Fruit fly (Drosophila melanogaster) whole organism, embryonic: Measurements from ENCODE around the gene CG34160.

Source experiments
- ATbp ChIP-seq: fragments of 200-800 bp; sonication (Bioruptor generic); optimal IDR thresholded peaks from 2 replicates; lab custom pipeline; 2017; ENCODE audit warnings: missing biosample characterization, mild to moderate bottlenecking, missing genetic modification characterization, missing genetic modification reagents
- Abd-B ChIP-seq: fragments of 200-800 bp; sonication (Bioruptor generic); optimal IDR thresholded peaks from 2 replicates; lab custom pipeline; 2018; ENCODE audit warnings: missing biosample characterization, mild to moderate bottlenecking, missing genetic modification characterization, moderate library complexity
- CG10959 ChIP-seq: fragments of 200-800 bp; sonication (Bioruptor generic); IDR thresholded peaks from 2 replicates; pipeline ENCODE4 v1.3.6; 2022; ENCODE audit warnings: missing biosample characterization, missing genetic modification characterization
- CG11695 ChIP-seq: fragments of 200-800 bp; sonication (Bioruptor generic); IDR thresholded peaks from 3 replicates; pipeline ENCODE4 v1.3.6; 2022; ENCODE audit warnings: missing biosample characterization, missing genetic modification characterization
- CG11696 ChIP-seq: fragments of 200-800 bp; sonication (Bioruptor generic); IDR thresholded peaks from 2 replicates; pipeline ENCODE4 v1.3.6; 2022; ENCODE audit warnings: missing biosample characterization, missing genetic modification characterization
- CG12236 ChIP-seq: fragments of 200-800 bp; sonication (Bioruptor generic); optimal IDR thresholded peaks from 2 replicates; lab custom pipeline; 2016; ENCODE audit warnings: missing biosample characterization, missing genetic modification characterization
- CG15514 ChIP-seq: fragments of 200-800 bp; sonication (Bioruptor generic); optimal IDR thresholded peaks from 3 replicates; lab custom pipeline; 2017; ENCODE audit warnings: missing biosample characterization, missing genetic modification characterization, mild to moderate bottlenecking, moderate library complexity, missing genetic modification reagents
- CG17361 ChIP-seq: fragments of 200-800 bp; sonication (Bioruptor generic); IDR thresholded peaks from 3 replicates; pipeline ENCODE4 v1.3.6; 2022; ENCODE audit warnings: missing biosample characterization, missing genetic modification characterization
- CG17385 ChIP-seq: fragments of 200-800 bp; sonication (Bioruptor generic); optimal IDR thresholded peaks from 3 replicates; lab custom pipeline; 2018; ENCODE audit warnings: missing biosample characterization, mild to moderate bottlenecking, missing genetic modification characterization
- CG17802 ChIP-seq: fragments of 200-800 bp; sonication (Bioruptor generic); optimal IDR thresholded peaks from 2 replicates; lab custom pipeline; 2018; ENCODE audit warnings: missing biosample characterization, mild to moderate bottlenecking, missing genetic modification characterization, moderate library complexity
- CG18011 ChIP-seq: fragments of 200-800 bp; sonication (Bioruptor generic); optimal IDR thresholded peaks from 2 replicates; lab custom pipeline; 2017; ENCODE audit warnings: missing biosample characterization, missing genetic modification characterization, mild to moderate bottlenecking, moderate library complexity, missing genotype
- CG2116 ChIP-seq: fragments of 200-800 bp; sonication (Bioruptor generic); optimal IDR thresholded peaks from 3 replicates; lab custom pipeline; 2018; ENCODE audit warnings: missing biosample characterization, mild to moderate bottlenecking, missing genetic modification characterization
- CG31365 ChIP-seq: fragments of 200-800 bp; sonication (Bioruptor generic); optimal IDR thresholded peaks from 2 replicates; lab custom pipeline; 2018; ENCODE audit warnings: missing biosample characterization, mild to moderate bottlenecking, missing genetic modification characterization
- CG33557 ChIP-seq: fragments of 200-800 bp; sonication (Bioruptor generic); optimal IDR thresholded peaks from 2 replicates; lab custom pipeline; 2019; ENCODE audit warnings: missing biosample characterization, mild to moderate bottlenecking, missing genetic modification characterization, moderate library complexity
- CG6254 ChIP-seq: fragments of 200-800 bp; sonication (Bioruptor generic); optimal IDR thresholded peaks from 3 replicates; lab custom pipeline; 2017; ENCODE audit warnings: mild to moderate bottlenecking, missing biosample characterization, missing genetic modification reagents, missing genetic modification characterization
- CG6272 ChIP-seq: fragments of 200-800 bp; sonication (Bioruptor generic); IDR thresholded peaks from 2 replicates; pipeline ENCODE4 v1.3.6; 2022; ENCODE audit warnings: missing biosample characterization, missing genetic modification characterization
- CG6689 ChIP-seq: fragments of 200-800 bp; sonication (Bioruptor generic); IDR thresholded peaks from 2 replicates; pipeline ENCODE4 v1.3.6; 2022; ENCODE audit warnings: missing biosample characterization, missing genetic modification characterization
- CG7271 ChIP-seq: fragments of 200-800 bp; sonication (Bioruptor generic); optimal IDR thresholded peaks from 2 replicates; lab custom pipeline; 2018; ENCODE audit warnings: missing biosample characterization, mild to moderate bottlenecking, missing genetic modification characterization, moderate library complexity
- CG7839 ChIP-seq: fragments of 200-800 bp; sonication (Bioruptor generic); optimal IDR thresholded peaks from 3 replicates; lab custom pipeline; 2018; ENCODE audit warnings: missing biosample characterization, mild to moderate bottlenecking, missing genetic modification characterization, moderate library complexity
- CG8281 ChIP-seq: fragments of 200-800 bp; sonication (Bioruptor generic); optimal IDR thresholded peaks from 2 replicates; lab custom pipeline; 2018; ENCODE audit warnings: missing biosample characterization, mild to moderate bottlenecking, missing genetic modification characterization, moderate library complexity
- CG9437 ChIP-seq: fragments of 200-800 bp; sonication (Bioruptor generic); optimal IDR thresholded peaks from 2 replicates; lab custom pipeline; 2018; ENCODE audit warnings: missing biosample characterization, mild to moderate bottlenecking, missing genetic modification characterization
- D ChIP-seq, 2 experiments: fragments of 200-800 bp in 1 of 2; fragments of >200 bp in 1 of 2; sonication (Bioruptor generic) in 1 of 2; optimal IDR thresholded peaks; 2 replicates in 1 of 2; 3 replicates in 1 of 2; lab custom pipeline; 2017; ENCODE audit warnings: mild to moderate bottlenecking in 1 of 2, missing biosample characterization in 1 of 2, missing genetic modification characterization in 1 of 2, missing genetic modification reagents in 1 of 2
- Dip3 ChIP-seq: fragments of 200-800 bp; sonication (Bioruptor generic); optimal IDR thresholded peaks from 3 replicates; lab custom pipeline; 2016; ENCODE audit warnings: missing biosample characterization, missing genetic modification characterization
- Doc3 ChIP-seq: fragments of 200-800 bp; sonication (Bioruptor generic); IDR thresholded peaks from 3 replicates; pipeline ENCODE4 v1.3.6; 2022; ENCODE audit warnings: missing biosample characterization, missing genetic modification characterization; ENCODE audit not compliant: partially characterized antibody
- HLHmδ ChIP-seq: fragments of 200-800 bp; sonication (Bioruptor generic); optimal IDR thresholded peaks from 2 replicates; lab custom pipeline; 2018; ENCODE audit warnings: missing biosample characterization, mild to moderate bottlenecking, missing genetic modification characterization, moderate library complexity
- Hr3 ChIP-seq: fragments of 200-800 bp; sonication (Bioruptor generic); optimal IDR thresholded peaks from 3 replicates; lab custom pipeline; 2016; ENCODE audit warnings: missing biosample characterization, missing genetic modification characterization
- MESR4 ChIP-seq: fragments of 200-800 bp; sonication (Bioruptor generic); optimal IDR thresholded peaks from 2 replicates; lab custom pipeline; 2018; ENCODE audit warnings: missing biosample characterization, mild to moderate bottlenecking, missing genetic modification characterization, moderate library complexity
- Mad ChIP-seq: fragments of 200-800 bp; sonication (Bioruptor generic); optimal IDR thresholded peaks from 2 replicates; lab custom pipeline; 2016; ENCODE audit warnings: missing biosample characterization, missing genetic modification characterization
- NC2β ChIP-seq: fragments of 200-800 bp; sonication (Bioruptor generic); optimal IDR thresholded peaks from 2 replicates; lab custom pipeline; 2016; ENCODE audit warnings: missing biosample characterization, missing genetic modification characterization
- Neu2 ChIP-seq: fragments of 200-800 bp; sonication (Bioruptor generic); optimal IDR thresholded peaks from 3 replicates; lab custom pipeline; 2016; ENCODE audit warnings: missing biosample characterization, missing genetic modification characterization, borderline replicate concordance
- Opbp ChIP-seq: fragments of 200-800 bp; sonication (Bioruptor generic); IDR thresholded peaks from 3 replicates; pipeline ENCODE4 v1.3.6; 2022; ENCODE audit warnings: missing biosample characterization, missing genetic modification characterization; ENCODE audit not compliant: partially characterized antibody
- Taf1 ChIP-seq: fragments of 200-800 bp; sonication (Bioruptor generic); IDR thresholded peaks from 2 replicates; pipeline ENCODE4 v1.3.6; 2022; ENCODE audit warnings: missing biosample characterization, missing genetic modification characterization
- Trl ChIP-seq, 3 experiments: fragments of >200 bp in 2 of 3; fragments of 200-800 bp in 1 of 3; sonication (Bioruptor generic) in 1 of 3; optimal IDR thresholded peaks; 2 replicates in 1 of 3; 3 replicates in 2 of 3; lab custom pipeline; 2016 to 2017; ENCODE audit warnings: missing biosample characterization in 1 of 3, missing genetic modification characterization in 1 of 3
- Xbp1 ChIP-seq: fragments of 200-800 bp; sonication (Bioruptor generic); optimal IDR thresholded peaks from 3 replicates; lab custom pipeline; 2016; ENCODE audit warnings: missing biosample characterization, mild to moderate bottlenecking, missing genetic modification characterization
- ac ChIP-seq: fragments of 200-800 bp; sonication (Bioruptor generic); optimal IDR thresholded peaks from 3 replicates; lab custom pipeline; 2017; ENCODE audit warnings: missing biosample characterization, mild to moderate bottlenecking, missing genetic modification characterization
- az2 ChIP-seq: fragments of 200-800 bp; sonication (Bioruptor generic); optimal IDR thresholded peaks from 3 replicates; lab custom pipeline; 2016; ENCODE audit warnings: missing biosample characterization, missing genetic modification characterization
- chinmo ChIP-seq: fragments of 200-800 bp; sonication (Bioruptor generic); IDR thresholded peaks from 4 replicates; pipeline ENCODE4 v1.3.6; 2022; ENCODE audit warnings: missing biosample characterization, missing genetic modification characterization; ENCODE audit not compliant: partially characterized antibody
- dmrt11E ChIP-seq: fragments of 200-800 bp; sonication (Bioruptor generic); optimal IDR thresholded peaks from 3 replicates; lab custom pipeline; 2018; ENCODE audit warnings: missing biosample characterization, mild to moderate bottlenecking, missing genetic modification characterization, moderate library complexity
- eve ChIP-seq, 2 experiments: fragments of >200 bp; optimal IDR thresholded peaks; 2 replicates each; lab custom pipeline; 2017; ENCODE audit warnings: missing biosample characterization in 2 of 2, missing genetic modification characterization in 2 of 2
- gcm2 ChIP-seq: fragments of 200-800 bp; sonication (Bioruptor generic); optimal IDR thresholded peaks from 2 replicates; lab custom pipeline; 2016; ENCODE audit warnings: missing biosample characterization, missing genetic modification characterization
- hbn ChIP-seq: fragments of 200-800 bp; sonication (Bioruptor generic); IDR thresholded peaks from 2 replicates; pipeline ENCODE4 v1.3.6; 2022; ENCODE audit warnings: missing biosample characterization, missing genetic modification characterization; ENCODE audit not compliant: partially characterized antibody
- jigr1 ChIP-seq: fragments of 200-800 bp; sonication (Bioruptor generic); IDR thresholded peaks from 3 replicates; pipeline ENCODE4 v1.3.6; 2022; ENCODE audit warnings: missing biosample characterization, missing genetic modification characterization
- org-1 ChIP-seq: fragments of 200-800 bp; sonication (Bioruptor generic); optimal IDR thresholded peaks from 2 replicates; lab custom pipeline; 2017; ENCODE audit warnings: missing biosample characterization, missing genetic modification characterization
- sens ChIP-seq: fragments of 200-800 bp; sonication (Bioruptor generic); peaks from one replicate; lab custom pipeline; 2016; ENCODE audit warnings: missing biosample characterization, missing genetic modification characterization
- shn ChIP-seq: fragments of 200-800 bp; sonication (Bioruptor generic); optimal IDR thresholded peaks from 3 replicates; lab custom pipeline; 2016; ENCODE audit warnings: missing biosample characterization, missing genetic modification characterization
- so ChIP-seq: fragments of 200-800 bp; sonication (Bioruptor generic); IDR thresholded peaks from 3 replicates; pipeline ENCODE4 v1.3.6; 2022; ENCODE audit warnings: missing biosample characterization, missing genetic modification characterization
- tio ChIP-seq: fragments of 200-800 bp; sonication (Bioruptor generic); optimal IDR thresholded peaks from 2 replicates; lab custom pipeline; 2017; ENCODE audit warnings: missing biosample characterization, missing genetic modification characterization, inconsistent platforms
- toy ChIP-seq: fragments of 200-800 bp; sonication (Bioruptor generic); IDR thresholded peaks from 2 replicates; pipeline ENCODE4 v1.3.6; 2022; ENCODE audit warnings: missing biosample characterization, missing genetic modification characterization
- twi ChIP-seq: fragments of 200-800 bp; optimal IDR thresholded peaks from 2 replicates; lab custom pipeline; 2019; ENCODE audit warnings: missing biosample characterization, mild to moderate bottlenecking, missing genetic modification characterization, moderate library complexity
- zfh2 ChIP-seq: fragments of 200-800 bp; sonication (Bioruptor generic); optimal IDR thresholded peaks from 2 replicates; lab custom pipeline; 2016; ENCODE audit warnings: missing biosample characterization, missing genetic modification characterization

CG34160 gene

DNA sequence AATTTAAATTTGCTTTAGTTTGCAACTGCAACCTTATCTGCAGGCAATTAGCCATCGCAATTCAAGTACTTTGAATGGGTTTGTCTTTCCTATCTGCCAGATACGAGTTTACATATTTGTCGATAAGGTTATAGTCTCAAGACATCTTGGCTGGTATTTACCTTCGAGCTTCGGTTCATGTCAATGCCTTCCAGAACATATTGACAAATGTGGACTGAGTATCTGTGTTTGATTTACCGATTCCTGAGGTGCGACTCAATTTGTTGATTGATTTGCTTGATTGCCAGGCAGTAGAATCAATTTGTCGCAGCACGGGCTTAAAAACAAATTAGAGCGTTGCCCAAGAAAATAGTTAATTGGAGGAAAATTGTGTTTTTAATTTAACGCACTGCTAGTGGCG, 26.7 kb upstream of the CG34160 start (continued):
- TF ChIP-seq CG7839 (tag; lab: Kevin White, UChicago) (no peak), CG11696 (GFP tag; lab: Robert Waterston, UW) (no peak), so (GFP tag; lab: Robert Waterston, UW) (no peak), CG17385 (GFP tag; lab: Kevin White, UChicago) (no peak), zfh2 (GFP tag; lab: Kevin White, UChicago) (no peak), org-1 (GFP tag; lab: Kevin White, UChicago) (peak; percentile 41), Doc3 (GFP tag; lab: Robert Waterston, UW) (no peak), CG31365 (tag; lab: Kevin White, UChicago) (no peak), ac (GFP tag; lab: Kevin White, UChicago) (peak; percentile 37), Neu2 (GFP tag; lab: Kevin White, UChicago) (no peak), dmrt11E (tag; lab: Kevin White, UChicago) (peak; percentile 78), Opbp (no peak), CG12236 (GFP tag; lab: Kevin White, UChicago) (peak; percentile 6), CG6272 (GFP tag; lab: Robert Waterston, UW) (no peak), Trl (optimal IDR thresholded peaks at IDR 0.05; lab: Kevin White, UChicago) (no peak), Trl (GFP tag; optimal IDR thresholded peaks at IDR 0.05; lab: Kevin White, UChicago) (peak; percentile 21), ATbp (peak; percentile 33), tio (GFP tag; lab: Kevin White, UChicago) (peak; percentile 14), gcm2 (no peak), CG33557 (peak; percentile 86), Mad (GFP tag; lab: Kevin White, UChicago) (no peak), toy (GFP tag; lab: Robert Waterston, UW) (no peak), CG11695 (GFP tag; lab: Robert Waterston, UW) (0 out of 3 replicates have a peak, but pooled peaks have one; percentile 35), hbn (GFP tag; lab: Robert Waterston, UW) (no peak), CG10959 (GFP tag; lab: Robert Waterston, UW) (no peak), CG8281 (tag; lab: Kevin White, UChicago) (peak; percentile 17), MESR4 (no peak), jigr1 (GFP tag; lab: Robert Waterston, UW) (no peak)

DNA sequence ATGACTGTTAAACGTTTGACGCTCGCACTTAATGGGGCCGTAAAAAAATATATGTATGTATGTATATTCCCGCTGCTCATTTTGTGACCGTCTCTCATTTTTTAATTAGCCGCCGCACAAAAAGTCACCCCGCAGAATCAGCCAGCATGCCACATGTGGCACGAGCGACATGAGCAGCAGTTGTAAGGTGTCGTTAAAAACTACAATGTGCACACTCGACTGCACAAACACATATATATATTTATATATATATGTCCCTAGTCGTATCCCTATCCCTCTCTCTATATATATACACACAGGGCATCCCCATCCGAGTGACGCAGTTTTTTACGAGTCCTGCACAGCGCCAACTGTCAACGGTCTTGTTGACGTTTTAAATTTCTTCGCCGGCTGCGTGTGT, 25.9 kb upstream of the CG34160 start:
- TF ChIP-seq Taf1 (GFP tag; lab: Robert Waterston, UW) (no peak), chinmo (GFP tag; lab: Robert Waterston, UW) (0 out of 4 replicates have a peak, but pooled peaks have one; percentile 17), Dip3 (GFP tag; lab: Kevin White, UChicago) (no peak), Xbp1 (GFP tag; lab: Kevin White, UChicago) (no peak), CG17802 (tag; lab: Kevin White, UChicago) (no peak), CG2116 (GFP tag; lab: Kevin White, UChicago) (no peak), twi (peak; percentile 76), MESR4 (no peak), CG9437 (GFP tag; lab: Kevin White, UChicago) (no peak), CG11695 (GFP tag; lab: Robert Waterston, UW) (no peak), eve (GFP tag; optimal IDR thresholded peaks at IDR 0.05; lab: Kevin White, UChicago) (no peak), CG6254 (GFP tag; lab: Kevin White, UChicago) (no peak), Hr3 (GFP tag; lab: Kevin White, UChicago) (no peak), HLHmδ (GFP tag; lab: Kevin White, UChicago) (peak; percentile 15), CG18011 (GFP tag; lab: Kevin White, UChicago) (no peak), CG17361 (GFP tag; lab: Robert Waterston, UW) (no peak), CG6689 (GFP tag; lab: Robert Waterston, UW) (peak; percentile 49; the same call in 1 of the 2 replicates), CG7271 (tag; lab: Kevin White, UChicago) (no peak), az2 (no peak), Abd-B (GFP tag; lab: Kevin White, UChicago) (peak; percentile 20), NC2β (GFP tag; lab: Kevin White, UChicago) (no peak), CG15514 (GFP tag; lab: Kevin White, UChicago) (no peak), sens (GFP tag; lab: Kevin White, UChicago) (peak; percentile 37), D (optimal IDR thresholded peaks at IDR 0.05; lab: Kevin White, UChicago) (no peak), D (GFP tag; optimal IDR thresholded peaks at IDR 0.05; lab: Kevin White, UChicago) (no peak), shn (GFP tag; lab: Kevin White, UChicago) (no peak)
